Fruit fly (Drosophila melanogaster) whole organism, pupa: Measurements from ENCODE around the gene CG32388.

ENCODE experiments used
- CG10348 ChIP-seq: fragments of 200-800 bp; sonication (Bioruptor generic); IDR thresholded peaks from 2 replicates; pipeline ENCODE4 v1.3.6; 2022; ENCODE audit warnings: missing biosample characterization, missing genetic modification characterization
- CG12605 ChIP-seq: fragments of 200-800 bp; sonication (Bioruptor generic); IDR thresholded peaks from 2 replicates; pipeline ENCODE4 v1.3.6; 2022; ENCODE audit warnings: missing biosample characterization, missing genetic modification characterization
- CG13204 ChIP-seq: fragments of 200-800 bp; sonication (Bioruptor generic); optimal IDR thresholded peaks from 2 replicates; lab custom pipeline; 2018; ENCODE audit warnings: missing biosample characterization, mild to moderate bottlenecking, missing genetic modification characterization, moderate library complexity
- CG14655 ChIP-seq: fragments of 200-800 bp; sonication (Bioruptor generic); optimal IDR thresholded peaks from 3 replicates; lab custom pipeline; 2017; ENCODE audit warnings: mild to moderate bottlenecking, missing biosample characterization, missing genetic modification reagents, missing genetic modification characterization
- CG15710 ChIP-seq: fragments of 200-800 bp; sonication (Bioruptor generic); optimal IDR thresholded peaks from 2 replicates; lab custom pipeline; 2018; ENCODE audit warnings: missing biosample characterization, mild to moderate bottlenecking, missing genetic modification characterization, moderate library complexity
- CG17806 ChIP-seq: fragments of 200-800 bp; sonication (Bioruptor generic); optimal IDR thresholded peaks from 2 replicates; lab custom pipeline; 2018; ENCODE audit warnings: missing biosample characterization, mild to moderate bottlenecking, missing genetic modification characterization, moderate library complexity
- CG32121 ChIP-seq: fragments of 200-800 bp; sonication (Bioruptor generic); IDR thresholded peaks from 2 replicates; pipeline ENCODE4 v1.3.6; 2022; ENCODE audit warnings: missing biosample characterization, missing genetic modification characterization
- CG34367 ChIP-seq: fragments of 200-800 bp; sonication (Bioruptor generic); optimal IDR thresholded peaks from 2 replicates; lab custom pipeline; 2018; ENCODE audit warnings: missing biosample characterization, mild to moderate bottlenecking, missing genetic modification characterization
- CG4496 ChIP-seq: fragments of 200-800 bp; sonication (Bioruptor generic); IDR thresholded peaks from 3 replicates; pipeline ENCODE4 v1.3.6; 2022; ENCODE audit warnings: missing biosample characterization, missing genetic modification characterization
- CG8159 ChIP-seq: fragments of 200-800 bp; sonication (Bioruptor generic); optimal IDR thresholded peaks from 3 replicates; lab custom pipeline; 2018; ENCODE audit warnings: missing biosample characterization, mild to moderate bottlenecking, missing genetic modification characterization, moderate library complexity
- CG8301 ChIP-seq: fragments of 200-800 bp; sonication (Bioruptor generic); optimal IDR thresholded peaks from 2 replicates; lab custom pipeline; 2018; ENCODE audit warnings: missing biosample characterization, mild to moderate bottlenecking, missing genetic modification characterization
- CG9948 ChIP-seq: fragments of 200-800 bp; sonication (Bioruptor generic); optimal IDR thresholded peaks from 2 replicates; lab custom pipeline; 2018; ENCODE audit warnings: missing biosample characterization, mild to moderate bottlenecking, missing genetic modification characterization, moderate library complexity
- D1 ChIP-seq: fragments of 200-800 bp; sonication (Bioruptor generic); optimal IDR thresholded peaks from 2 replicates; lab custom pipeline; 2018; ENCODE audit warnings: missing biosample characterization, mild to moderate bottlenecking, missing genetic modification characterization, moderate library complexity
- EcR ChIP-seq: fragments of 200-800 bp; sonication (Bioruptor generic); optimal IDR thresholded peaks from 3 replicates; lab custom pipeline; 2019; ENCODE audit warnings: missing biosample characterization, missing genetic modification characterization, mild to moderate bottlenecking, moderate library complexity, missing genetic modification reagents
- Ets98B ChIP-seq: fragments of 200-800 bp; sonication (Bioruptor generic); IDR thresholded peaks from 2 replicates; pipeline ENCODE4 v1.3.6; 2022; ENCODE audit warnings: missing biosample characterization, missing genetic modification characterization
- Pif1A ChIP-seq: fragments of 200-800 bp; sonication (Bioruptor generic); optimal IDR thresholded peaks from 3 replicates; lab custom pipeline; 2016; ENCODE audit warnings: missing biosample characterization, missing genetic modification characterization
- Pif1B ChIP-seq: fragments of 200-800 bp; sonication (Bioruptor generic); optimal IDR thresholded peaks from 3 replicates; lab custom pipeline; 2016; ENCODE audit warnings: missing biosample characterization, missing genetic modification characterization
- Snoo ChIP-seq: fragments of 200-800 bp; sonication (Bioruptor generic); optimal IDR thresholded peaks from 3 replicates; lab custom pipeline; 2017; ENCODE audit warnings: missing biosample characterization, mild to moderate bottlenecking, missing genetic modification characterization, inconsistent platforms
- fd96Ca ChIP-seq: fragments of 200-800 bp; sonication (Bioruptor generic); IDR thresholded peaks from 3 replicates; pipeline ENCODE4 v1.3.6; 2022; ENCODE audit warnings: missing biosample characterization, missing genetic modification characterization
- gl ChIP-seq: fragments of 200-800 bp; sonication (Bioruptor generic); optimal IDR thresholded peaks from 2 replicates; lab custom pipeline; 2018; ENCODE audit warnings: missing biosample characterization, mild to moderate bottlenecking, missing genetic modification characterization
- rn ChIP-seq: fragments of 200-800 bp; sonication (Bioruptor generic); IDR thresholded peaks from 2 replicates; pipeline ENCODE4 v1.3.6; 2022; ENCODE audit warnings: missing biosample characterization, missing genetic modification characterization

Gene CG32388

dm6 chr3L:6943948-6944319, 40.5 kb downstream of the CG32388 start:
- no peak for TF ChIP-seq CG8301 (tag; lab: Kevin White, UChicago)
- TF ChIP-seq rn (GFP tag; lab: Robert Waterston, UW): no peak
- no peak for TF ChIP-seq Ets98B (GFP tag; lab: Robert Waterston, UW)
- TF ChIP-seq CG14655 (GFP tag; lab: Kevin White, UChicago): no peak
- no peak for TF ChIP-seq CG8159 (tag; lab: Kevin White, UChicago)
- TF ChIP-seq Pif1B (GFP tag; lab: Kevin White, UChicago): no peak
- no peak for TF ChIP-seq CG9948

DNA sequence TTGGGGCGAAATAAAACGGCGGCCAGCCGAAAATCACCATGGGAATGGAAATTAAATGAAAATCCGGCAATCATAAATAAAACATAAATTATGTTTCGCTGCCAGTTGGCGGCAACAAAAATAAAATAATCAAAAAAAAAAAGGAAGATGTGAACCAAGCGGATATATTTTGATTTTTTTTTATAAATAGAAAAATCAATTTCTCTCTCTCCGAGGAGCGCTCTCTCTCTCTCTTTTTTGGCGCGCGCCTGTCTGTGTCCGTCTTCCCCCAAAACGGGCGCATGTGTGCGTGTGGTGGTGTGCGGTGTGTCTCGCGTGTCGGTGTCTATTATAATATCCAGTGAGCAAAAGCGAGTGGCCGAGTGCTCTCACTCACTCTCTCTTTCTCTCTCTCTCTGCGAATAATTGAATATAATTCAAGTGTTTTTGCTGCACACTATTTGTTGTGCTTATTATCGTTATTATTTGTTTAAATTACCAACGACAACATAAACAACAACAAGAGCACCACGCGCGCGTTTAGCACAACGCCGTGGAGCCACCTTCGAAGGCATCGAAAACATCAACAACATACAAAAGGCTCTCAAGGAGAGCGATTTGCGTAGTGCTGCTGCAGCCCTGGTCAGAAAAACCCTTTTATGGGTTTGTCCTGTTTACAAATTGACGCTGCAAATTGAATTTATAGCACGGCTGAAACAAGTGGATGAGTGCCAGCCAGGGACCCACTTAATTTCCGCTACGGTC, 41.0 kb downstream of the CG32388 start:
- peak; percentile 35 for TF ChIP-seq CG14655 (GFP tag; lab: Kevin White, UChicago)
- TF ChIP-seq CG32121: no peak
- TF ChIP-seq CG8159 (tag; lab: Kevin White, UChicago): no peak
- TF ChIP-seq rn (GFP tag; lab: Robert Waterston, UW): no peak
- no peak for TF ChIP-seq CG17806 (tag; lab: Kevin White, UChicago)
- TF ChIP-seq CG4496 (GFP tag; lab: Robert Waterston, UW): peak; percentile 47; the same call in 1 of the 3 replicates
- peak; percentile 39 for TF ChIP-seq Ets98B (GFP tag; lab: Robert Waterston, UW)
- peak; percentile 36; the same call in 1 of the 2 replicates for TF ChIP-seq CG12605 (GFP tag; lab: Robert Waterston, UW)
- no peak for TF ChIP-seq CG10348 (GFP tag; lab: Robert Waterston, UW)
- TF ChIP-seq, all 21 proteins: peak for 4

DNA sequence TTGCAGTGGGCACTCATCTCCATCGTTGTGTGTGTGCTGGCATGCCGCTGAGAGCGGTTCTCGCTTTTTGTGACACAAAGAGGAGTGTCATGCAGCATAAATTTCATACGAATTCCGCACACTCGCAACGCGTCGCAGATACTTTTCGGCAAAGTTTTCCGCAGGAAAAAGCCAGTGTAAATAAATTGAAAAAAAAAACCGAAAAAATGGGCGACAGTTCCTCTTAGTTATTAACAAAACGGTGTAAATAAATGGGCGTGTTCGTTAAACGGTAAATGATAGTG, 41.6 kb downstream of the CG32388 start, which contains the start of gene tow:
tow (plus strand) TSS at position 26 of the 284 bp plus-strand sequence.
- no peak for TF ChIP-seq Pif1B (GFP tag; lab: Kevin White, UChicago)
- TF ChIP-seq CG8159 (tag; lab: Kevin White, UChicago): no peak
- TF ChIP-seq CG15710 (tag; lab: Kevin White, UChicago): no peak
- TF ChIP-seq CG12605 (GFP tag; lab: Robert Waterston, UW): no peak
- TF ChIP-seq CG8301 (tag; lab: Kevin White, UChicago): no peak
- TF ChIP-seq fd96Ca (GFP tag; lab: Robert Waterston, UW): no peak
- TF ChIP-seq CG10348 (GFP tag; lab: Robert Waterston, UW): no peak
- 0 out of 3 replicates have a peak, but pooled peaks have one; percentile 7 for TF ChIP-seq CG4496 (GFP tag; lab: Robert Waterston, UW)
- TF ChIP-seq EcR (GFP tag; lab: Kevin White, UChicago): no peak

- no peak for TF ChIP-seq gl
- TF ChIP-seq CG13204: no peak
- TF ChIP-seq, all 21 proteins: peak for 0
Measured at dm6 chr3L:6942103-6942830, 42.1 kb downstream of the CG32388 start.

- no peak for TF ChIP-seq CG9948
- TF ChIP-seq CG14655 (GFP tag; lab: Kevin White, UChicago): peak; percentile 9
- no peak; the same call in 1 of the 2 replicates for TF ChIP-seq CG32121
- TF ChIP-seq CG15710 (tag; lab: Kevin White, UChicago): no peak
- no peak for TF ChIP-seq gl
- TF ChIP-seq Snoo (tag; lab: Kevin White, UChicago): no peak
- no peak for TF ChIP-seq CG10348 (GFP tag; lab: Robert Waterston, UW)
- no peak for TF ChIP-seq CG34367 (tag; lab: Kevin White, UChicago)
- TF ChIP-seq rn (GFP tag; lab: Robert Waterston, UW): no peak; the same call in 1 of the 2 replicates
- peak; percentile 65 for TF ChIP-seq CG4496 (GFP tag; lab: Robert Waterston, UW)
- peak; percentile 73 for TF ChIP-seq CG12605 (GFP tag; lab: Robert Waterston, UW)
- TF ChIP-seq CG8301 (tag; lab: Kevin White, UChicago): no peak
- TF ChIP-seq fd96Ca (GFP tag; lab: Robert Waterston, UW): peak; percentile 29; the same call in 1 of the 3 replicates
- no peak for TF ChIP-seq Pif1A (GFP tag; lab: Kevin White, UChicago)
- no peak for TF ChIP-seq D1 (tag; lab: Kevin White, UChicago)
- no peak for TF ChIP-seq Pif1B (GFP tag; lab: Kevin White, UChicago)
- TF ChIP-seq Ets98B (GFP tag; lab: Robert Waterston, UW): peak; percentile 18; the same call in 1 of the 2 replicates
Measured at dm6 chr3L:6934799-6935318, 49.5 kb downstream of the CG32388 start.
